Worm (Caenorhabditis elegans) whole organism, L1 larva: Measurements from ENCODE around the gene neg-1.

ENCODE experiments used
- aha-1 ChIP-seq: fragments of 150-350 bp; optimal IDR thresholded peaks from 2 replicates; lab custom pipeline; 2014; ENCODE audit warnings: missing biosample characterization, missing genetic modification characterization
- ceh-82 ChIP-seq, 3 experiments: fragments of 150-350 bp in 1 of 3; sonication (generic microtip) in 2 of 3; optimal IDR thresholded peaks; 2 replicates each; lab custom pipeline; 2014 to 2017; ENCODE audit warnings: missing biosample characterization in 3 of 3, missing genetic modification characterization in 3 of 3
- egl-27 ChIP-seq, 2 experiments: fragments of 150-350 bp in 1 of 2; sonication (generic microtip); optimal IDR thresholded peaks; 3 replicates each; lab custom pipeline; 2017 to 2018; ENCODE audit warnings: missing biosample characterization in 2 of 2, missing genetic modification characterization in 2 of 2, missing genetic modification reagents in 2 of 2
- elt-2 ChIP-seq: sonication (generic microtip); optimal IDR thresholded peaks from 2 replicates; lab custom pipeline; 2016; ENCODE audit warnings: missing genetic modification characterization, mild to moderate bottlenecking, inconsistent platforms, missing compliant biosample characterization, missing genetic modification reagents
- unc-130 ChIP-seq: fragments of 150-350 bp; optimal IDR thresholded peaks from 2 replicates; lab custom pipeline; 2017; ENCODE audit warnings: missing biosample characterization, missing genetic modification characterization, inconsistent platforms
- zag-1 ChIP-seq: fragments of 150-350 bp; optimal IDR thresholded peaks from 2 replicates; lab custom pipeline; 2014; ENCODE audit warnings: missing biosample characterization, missing genetic modification characterization
- ztf-4 ChIP-seq: fragments of 150-350 bp; optimal IDR thresholded peaks from 2 replicates; lab custom pipeline; 2014; ENCODE audit warnings: missing biosample characterization, missing genetic modification characterization

DNA sequence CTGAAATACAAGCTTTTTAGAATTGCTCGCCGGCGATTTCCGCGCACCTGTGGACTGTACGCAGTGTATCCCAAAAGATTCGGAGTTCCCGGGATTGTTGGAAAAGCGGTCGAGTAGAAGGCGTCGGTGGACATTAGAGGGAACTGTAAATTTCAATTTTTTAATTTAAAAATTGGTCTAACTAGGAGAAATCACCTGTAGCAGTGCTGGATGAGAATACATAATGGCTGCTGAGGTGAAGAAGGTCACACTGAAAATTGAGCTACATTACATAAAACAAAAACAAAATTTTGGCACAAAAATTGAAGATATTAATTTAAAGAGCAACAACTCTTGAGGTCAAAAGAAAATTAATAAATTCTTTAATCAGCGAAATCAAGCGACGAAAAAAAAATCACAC lies at the start of gene neg-1:
- no peak for TF ChIP-seq elt-2
- TF ChIP-seq ceh-82 (tag; optimal IDR thresholded peaks at IDR 0.05; lab: Kevin White, UChicago) = no peak
- no peak for TF ChIP-seq ztf-4 (tag; lab: Kevin White, UChicago)
- no peak for TF ChIP-seq unc-130 (tag; lab: Kevin White, UChicago)
- TF ChIP-seq aha-1 = no peak
- TF ChIP-seq zag-1 = no peak
- no peak for TF ChIP-seq egl-27 (tag; optimal IDR thresholded peaks at IDR 0.05; lab: Kevin White, UChicago)
